Worm (Caenorhabditis elegans): ENCODE data around the gene ZC178.2.

The ZC178.2 gene

ce11 chrV:8658577-8659362 lies 53.0 kb downstream of the ZC178.2 start:
- peak; percentile 21 for TF ChIP-seq blmp-1 (tag; optimal IDR thresholded peaks at IDR 0.05; ENCODE audit: insufficient read depth)
- peak; percentile 70 for TF ChIP-seq sem-4 (tag; optimal IDR thresholded peaks at IDR 0.05)
- no peak for TF ChIP-seq elt-3 (tag; optimal IDR thresholded peaks at IDR 0.05)
- TF ChIP-seq F13H6.1 (tag; optimal IDR thresholded peaks at IDR 0.05), result peak; percentile 81
- peak; percentile 93 for TF ChIP-seq sma-9 (GFP tag; optimal IDR thresholded peaks at IDR 0.05)
- TF ChIP-seq sma-9 (tag; optimal IDR thresholded peaks at IDR 0.05), result no peak
- TF ChIP-seq nhr-129 (tag; optimal IDR thresholded peaks at IDR 0.05), result peak; percentile 68
- TF ChIP-seq dmd-4 (tag; optimal IDR thresholded peaks at IDR 0.05), result no peak
- peak in 1 of 2 experiments; percentile 48 for TF ChIP-seq lsy-2 (tag; optimal IDR thresholded peaks at IDR 0.05)
- TF ChIP-seq nhr-21 (tag; optimal IDR thresholded peaks at IDR 0.05), result no peak
- peak; percentile 54 for TF ChIP-seq C34F6.9 (tag; optimal IDR thresholded peaks at IDR 0.05)
- TF ChIP-seq nhr-25 (tag; optimal IDR thresholded peaks at IDR 0.05), result peak; percentile 23
- TF ChIP-seq nhr-6 (tag; optimal IDR thresholded peaks at IDR 0.05), result peak; percentile 50
- no peak for TF ChIP-seq aly-2 (tag; optimal IDR thresholded peaks at IDR 0.05)

ce11 chrV:8657911-8658310 lies 53.9 kb downstream of the ZC178.2 start:
- no peak for TF ChIP-seq egl-27 (tag; optimal IDR thresholded peaks at IDR 0.05)
- no peak for TF ChIP-seq ama-1 (optimal IDR thresholded peaks at IDR 0.05)
- TF ChIP-seq unc-62 (GFP tag; optimal IDR thresholded peaks at IDR 0.05), result no peak
- peak; percentile 8 for TF ChIP-seq nhr-25 (tag; optimal IDR thresholded peaks at IDR 0.05)
- TF ChIP-seq peb-1 (tag; optimal IDR thresholded peaks at IDR 0.05), result no peak
- no peak for TF ChIP-seq aly-2 (tag; optimal IDR thresholded peaks at IDR 0.05)
- no peak for TF ChIP-seq lin-13 (GFP tag; optimal IDR thresholded peaks at IDR 0.05)

ce11 chrV:8654460-8655419 lies 57.1 kb downstream of the ZC178.2 start:
- TF ChIP-seq aly-2 (tag; optimal IDR thresholded peaks at IDR 0.05), result no peak
- no peak for TF ChIP-seq ama-1 (optimal IDR thresholded peaks at IDR 0.05)
- no peak for TF ChIP-seq egl-27 (tag; optimal IDR thresholded peaks at IDR 0.05)
- no peak for TF ChIP-seq skn-1 (tag; optimal IDR thresholded peaks at IDR 0.05)
- TF ChIP-seq mab-5 (tag; optimal IDR thresholded peaks at IDR 0.05), result no peak
- TF ChIP-seq nhr-77 (tag; optimal IDR thresholded peaks at IDR 0.05), result no peak
- no peak for TF ChIP-seq Y55F3AM.14 (GFP tag; optimal IDR thresholded peaks at IDR 0.05)
- TF ChIP-seq nhr-10 (tag; optimal IDR thresholded peaks at IDR 0.05), result no peak
- peak; percentile 81 for TF ChIP-seq nhr-129 (tag; optimal IDR thresholded peaks at IDR 0.05)
- no peak for TF ChIP-seq dmd-4 (tag; optimal IDR thresholded peaks at IDR 0.05)
- peak; percentile 30 for TF ChIP-seq blmp-1 (tag; optimal IDR thresholded peaks at IDR 0.05; ENCODE audit: insufficient read depth)
- peak; percentile 28 for TF ChIP-seq fos-1 (tag; optimal IDR thresholded peaks at IDR 0.05)
- TF ChIP-seq sma-9 (GFP tag; optimal IDR thresholded peaks at IDR 0.05), result peak; percentile 74
- no peak for TF ChIP-seq sma-9 (tag; optimal IDR thresholded peaks at IDR 0.05)
- peak; percentile 46 for TF ChIP-seq nhr-6 (tag; optimal IDR thresholded peaks at IDR 0.05)
- no peak for TF ChIP-seq ceh-82 (tag; optimal IDR thresholded peaks at IDR 0.05)
- no peak for TF ChIP-seq crh-2 (tag; optimal IDR thresholded peaks at IDR 0.05)
- TF ChIP-seq F13H6.1 (tag; optimal IDR thresholded peaks at IDR 0.05), result peak; percentile 51

ce11 chrV:8653080-8653821 lies 58.6 kb downstream of the ZC178.2 start:
- TF ChIP-seq sma-9 (GFP tag; optimal IDR thresholded peaks at IDR 0.05) (peak; percentile 61), sma-9 (tag; optimal IDR thresholded peaks at IDR 0.05) (no peak), nhr-77 (tag; optimal IDR thresholded peaks at IDR 0.05) (no peak), sma-3 (GFP tag; optimal IDR thresholded peaks at IDR 0.05) (peak; percentile 30), nhr-21 (tag; optimal IDR thresholded peaks at IDR 0.05) (peak; percentile 61), peb-1 (tag; optimal IDR thresholded peaks at IDR 0.05) (no peak), lsy-2 (tag; optimal IDR thresholded peaks at IDR 0.05) (no peak), R02D3.7 (tag; optimal IDR thresholded peaks at IDR 0.05) (no peak), Y55F3AM.14 (GFP tag; optimal IDR thresholded peaks at IDR 0.05) (no peak), lin-11 (tag; optimal IDR thresholded peaks at IDR 0.05) (no peak), unc-62 (GFP tag; optimal IDR thresholded peaks at IDR 0.05) (peak; percentile 25), blmp-1 (tag; optimal IDR thresholded peaks at IDR 0.05; ENCODE audit: insufficient read depth) (peak; percentile 70), ztf-11 (tag; optimal IDR thresholded peaks at IDR 0.05) (no peak), skn-1 (tag; optimal IDR thresholded peaks at IDR 0.05) (no peak), mbf-1 (tag; optimal IDR thresholded peaks at IDR 0.05) (no peak), fos-1 (tag; optimal IDR thresholded peaks at IDR 0.05) (peak; percentile 54), ceh-16 (tag; optimal IDR thresholded peaks at IDR 0.05) (no peak), egl-27 (tag; optimal IDR thresholded peaks at IDR 0.05) (peak; percentile 10), nhr-129 (tag; optimal IDR thresholded peaks at IDR 0.05) (no peak), C34F6.9 (tag; optimal IDR thresholded peaks at IDR 0.05) (no peak), nhr-23 (tag; optimal IDR thresholded peaks at IDR 0.05) (no peak), unc-55 (GFP tag; optimal IDR thresholded peaks at IDR 0.05) (no peak), mab-5 (tag; optimal IDR thresholded peaks at IDR 0.05) (peak; percentile 57), ceh-82 (tag; optimal IDR thresholded peaks at IDR 0.05) (no peak), nhr-25 (tag; optimal IDR thresholded peaks at IDR 0.05) (peak; percentile 39), nhr-11 (tag; optimal IDR thresholded peaks at IDR 0.05) (no peak), aly-2 (tag; optimal IDR thresholded peaks at IDR 0.05) (no peak), nhr-6 (tag; optimal IDR thresholded peaks at IDR 0.05) (peak; percentile 5), ztf-4 (tag; optimal IDR thresholded peaks at IDR 0.05) (no peak), unc-39 (tag; optimal IDR thresholded peaks at IDR 0.05) (no peak)
